Worm (Caenorhabditis elegans): ENCODE data around the gene C53B7.2.

Gene C53B7.2

ce11 chrX:6867707-6868106, 21.7 kb downstream of the C53B7.2 start (continued):
- TF ChIP-seq ceh-40 (GFP tag; IDR thresholded peaks at IDR 0.05): peak; percentile 80
- peak; percentile 39 for TF ChIP-seq lsl-1 (GFP tag; optimal IDR thresholded peaks at IDR 0.05)
- TF ChIP-seq lin-54 (GFP tag; optimal IDR thresholded peaks at IDR 0.05): peak; percentile 64
- no peak for TF ChIP-seq aptf-2 (GFP tag; conservative IDR thresholded peaks at IDR 0.05)
- TF ChIP-seq egl-44 (GFP tag; IDR thresholded peaks at IDR 0.05): peak; percentile 93
- no peak for TF ChIP-seq hlh-26 (GFP tag; conservative IDR thresholded peaks at IDR 0.05)
- TF ChIP-seq nfya-2 (GFP tag; IDR thresholded peaks at IDR 0.05): 0 out of 2 replicates have a peak, but pooled peaks have one; percentile 18
- TF ChIP-seq snpc-1.1 (tag; optimal IDR thresholded peaks at IDR 0.05; ENCODE audit: insufficient read depth): peak; percentile 44
- TF ChIP-seq egrh-3 (GFP tag; IDR thresholded peaks at IDR 0.05): no peak
- TF ChIP-seq F22D6.2 (tag; optimal IDR thresholded peaks at IDR 0.05): no peak
- TF ChIP-seq gei-17 (GFP tag; optimal IDR thresholded peaks at IDR 0.05): peak; percentile 68
- TF ChIP-seq lsy-27 (tag; optimal IDR thresholded peaks at IDR 0.05; ENCODE audit: borderline replicate concordance, insufficient read depth): no peak
- TF ChIP-seq nhr-120 (GFP tag; IDR thresholded peaks at IDR 0.05): peak; percentile 90; the same call in 1 of the 2 replicates
- TF ChIP-seq F39B2.1 (GFP tag; IDR thresholded peaks at IDR 0.05): 0 out of 2 replicates have a peak, but pooled peaks have one; percentile 31
- TF ChIP-seq attf-5 (GFP tag; optimal IDR thresholded peaks at IDR 0.05): peak; percentile 57
- peak; percentile 85 for TF ChIP-seq snpc-3.4 (tag; optimal IDR thresholded peaks at IDR 0.05)
- TF ChIP-seq nfya-1 (tag; optimal IDR thresholded peaks at IDR 0.05; ENCODE audit: borderline replicate concordance, insufficient read depth): no peak
- no peak for TF ChIP-seq pha-4 (tag; optimal IDR thresholded peaks at IDR 0.05)
- peak; percentile 77 for TF ChIP-seq ceh-27 (GFP tag; optimal IDR thresholded peaks at IDR 0.05)
- no peak for TF ChIP-seq sdz-38 (tag; optimal IDR thresholded peaks at IDR 0.05)
- peak; percentile 96 for TF ChIP-seq die-1 (tag; optimal IDR thresholded peaks at IDR 0.05)
- peak; percentile 93 for TF ChIP-seq rpc-1 (optimal IDR thresholded peaks at IDR 0.05)
- peak; percentile 89 for TF ChIP-seq rpc-1 (tag; optimal IDR thresholded peaks at IDR 0.05)
- TF ChIP-seq dox-1 (GFP tag; IDR thresholded peaks at IDR 0.05): peak; percentile 90
- peak; percentile 35 for TF ChIP-seq fkh-3 (tag; optimal IDR thresholded peaks at IDR 0.05)
- peak; percentile 44 for TF ChIP-seq nhr-80 (tag; optimal IDR thresholded peaks at IDR 0.05)
- TF ChIP-seq sptf-2 (GFP tag; optimal IDR thresholded peaks at IDR 0.05): peak; percentile 89
- TF ChIP-seq ekl-4 (GFP tag; IDR thresholded peaks at IDR 0.05): peak; percentile 77
- no peak for TF ChIP-seq dpl-1 (GFP tag; optimal IDR thresholded peaks at IDR 0.05)
- 0 out of 2 replicates have a peak, but pooled peaks have one; percentile 19 for TF ChIP-seq Y67H2A.10 (GFP tag; conservative IDR thresholded peaks at IDR 0.05)
- no peak for TF ChIP-seq ceh-91 (GFP tag; IDR thresholded peaks at IDR 0.05)
- peak; percentile 61 to 62 for TF ChIP-seq let-607 (tag; optimal IDR thresholded peaks at IDR 0.05)
- TF ChIP-seq F57A8.1 (GFP tag; optimal IDR thresholded peaks at IDR 0.05): peak; percentile 89
- peak; percentile 96 for TF ChIP-seq lin-26 (GFP tag; IDR thresholded peaks at IDR 0.05)
- TF ChIP-seq rcor-1 (GFP tag; IDR thresholded peaks at IDR 0.05): peak; percentile 85
- peak; percentile 76 for TF ChIP-seq ztf-18 (tag; optimal IDR thresholded peaks at IDR 0.05)
- peak; percentile 82 for TF ChIP-seq snpc-4 (GFP tag; optimal IDR thresholded peaks at IDR 0.05)
- peak in 3 of 4 experiments; percentile 57 to 80 (median 75) for TF ChIP-seq snpc-4 (tag; optimal IDR thresholded peaks at IDR 0.05)
- peak; percentile 30 for TF ChIP-seq F55B11.4 (tag; optimal IDR thresholded peaks at IDR 0.05; ENCODE audit: borderline replicate concordance, insufficient read depth)
- peak; percentile 85 for TF ChIP-seq B0035.1 (tag; optimal IDR thresholded peaks at IDR 0.05)
- peak; percentile 81 for TF ChIP-seq madf-10 (tag; optimal IDR thresholded peaks at IDR 0.05)
- TF ChIP-seq F57C9.4 (tag; optimal IDR thresholded peaks at IDR 0.05): peak; percentile 33
- peak; percentile 84 for TF ChIP-seq T07F8.4 (tag; optimal IDR thresholded peaks at IDR 0.05)
- TF ChIP-seq attf-3 (GFP tag; conservative IDR thresholded peaks at IDR 0.05): no peak
- no peak for TF ChIP-seq madf-8 (GFP tag; conservative IDR thresholded peaks at IDR 0.05)
- peak; percentile 44 for TF ChIP-seq athp-1 (tag; optimal IDR thresholded peaks at IDR 0.05)
- 0 out of 2 replicates have a peak, but pooled peaks have one; percentile 44 for TF ChIP-seq ztf-28 (GFP tag; IDR thresholded peaks at IDR 0.05)
- TF ChIP-seq B0019.2 (GFP tag; conservative IDR thresholded peaks at IDR 0.05): no peak
